Worm (Caenorhabditis elegans) whole organism, midembryonic: ENCODE measurements around the gene sedl-1.

Experiments
- T22C8.4 ChIP-seq: fragments of 200-800 bp; sonication (Bioruptor generic); IDR thresholded peaks from 2 replicates; pipeline ENCODE4 v1.3.6; 2022; ENCODE audit warnings: missing genetic modification characterization, missing compliant biosample characterization
- cog-1 ChIP-seq: sonication (generic microtip); optimal IDR thresholded peaks from 2 replicates; lab custom pipeline; 2016; ENCODE audit warnings: missing genetic modification characterization, missing compliant biosample characterization
- flt-1 ChIP-seq: fragments of 200-800 bp; sonication (Bioruptor generic); IDR thresholded peaks from 2 replicates; pipeline ENCODE4 v1.3.6; 2022; ENCODE audit warnings: missing genetic modification characterization, missing compliant biosample characterization
- klf-2 ChIP-seq: fragments of 200-800 bp; sonication (Bioruptor generic); conservative IDR thresholded peaks from 2 replicates; pipeline ENCODE4 v1.3.6; 2022; ENCODE audit warnings: missing genetic modification reagents, missing genetic modification characterization, missing compliant biosample characterization
- med-1 ChIP-seq: sonication (generic microtip); optimal IDR thresholded peaks from 2 replicates; lab custom pipeline; 2017; ENCODE audit warnings: missing genetic modification characterization, mild to moderate bottlenecking, missing compliant biosample characterization, antibody characterized with exemption, missing genetic modification reagents; ENCODE audit not compliant: insufficient read depth
- ref-1 ChIP-seq: fragments of 200-800 bp; sonication (Bioruptor generic); conservative IDR thresholded peaks from 2 replicates; pipeline ENCODE4 v1.3.6; 2022; ENCODE audit warnings: missing genetic modification reagents, missing genetic modification characterization, missing compliant biosample characterization
- tab-1 ChIP-seq: fragments of 200-800 bp; sonication (Bioruptor generic); IDR thresholded peaks from 2 replicates; pipeline ENCODE4 v1.3.6; 2022; ENCODE audit warnings: missing genetic modification characterization, missing compliant biosample characterization
- ztf-23 ChIP-seq: fragments of 200-800 bp; sonication (Bioruptor generic); IDR thresholded peaks from 2 replicates; pipeline ENCODE4 v1.3.6; 2022; ENCODE audit warnings: missing genetic modification reagents, missing genetic modification characterization, missing compliant biosample characterization
- ztf-29 ChIP-seq: fragments of 200-800 bp; sonication (Bioruptor generic); IDR thresholded peaks from 2 replicates; pipeline ENCODE4 v1.3.6; 2022; ENCODE audit warnings: missing genetic modification reagents, missing genetic modification characterization, missing compliant biosample characterization

- TF ChIP-seq flt-1 (GFP tag; lab: Robert Waterston, UW) (no peak), ztf-23 (GFP tag; lab: Robert Waterston, UW) (no peak), ztf-29 (GFP tag; lab: Robert Waterston, UW) (no peak), klf-2 (no peak), med-1 (GFP tag; lab: Kevin White, UChicago) (no peak), cog-1 (tag; lab: Kevin White, UChicago) (no peak), T22C8.4 (GFP tag; lab: Robert Waterston, UW) (no peak), ref-1 (GFP tag; lab: Robert Waterston, UW) (no peak), tab-1 (GFP tag; lab: Robert Waterston, UW) (no peak)
Measured at ce11 chrX:1456350-1457080, 16.5 kb upstream of the sedl-1 start.
